Fruit fly (Drosophila melanogaster) whole organism, prepupa: ENCODE measurements around the gene Rb97D.

Experiments
- Blimp-1 ChIP-seq: fragments of 200-800 bp; sonication (Bioruptor generic); optimal IDR thresholded peaks from 3 replicates; lab custom pipeline; 2017; ENCODE audit warnings: missing biosample characterization, missing genetic modification characterization, mild to moderate bottlenecking, moderate library complexity, missing genetic modification reagents
- CG10631 ChIP-seq: fragments of 200-800 bp; sonication (Bioruptor generic); optimal IDR thresholded peaks from 2 replicates; lab custom pipeline; 2016; ENCODE audit warnings: missing biosample characterization, missing genetic modification characterization
- CG10669 ChIP-seq: fragments of 200-800 bp; sonication (Bioruptor generic); optimal IDR thresholded peaks from 3 replicates; lab custom pipeline; 2018; ENCODE audit warnings: missing biosample characterization, mild to moderate bottlenecking, missing genetic modification characterization, moderate library complexity
- CG11294 ChIP-seq: fragments of 200-800 bp; sonication (Bioruptor generic); IDR thresholded peaks from 2 replicates; pipeline ENCODE4 v1.3.6; 2022; ENCODE audit warnings: missing biosample characterization, missing genetic modification characterization
- CG11762 ChIP-seq: fragments of 200-800 bp; sonication (Bioruptor generic); optimal IDR thresholded peaks from 3 replicates; lab custom pipeline; 2016; ENCODE audit warnings: missing biosample characterization, missing genetic modification characterization; ENCODE audit not compliant: insufficient read depth
- CG11902 ChIP-seq: fragments of 200-800 bp; sonication (Bioruptor generic); optimal IDR thresholded peaks from 3 replicates; lab custom pipeline; 2016; ENCODE audit warnings: missing biosample characterization, missing genetic modification characterization
- CG15336 ChIP-seq: fragments of 200-800 bp; sonication (Bioruptor generic); IDR thresholded peaks from 2 replicates; pipeline ENCODE4 v1.3.6; 2022; ENCODE audit warnings: missing biosample characterization, missing genetic modification characterization
- CG1621 ChIP-seq: fragments of 200-800 bp; sonication (Bioruptor generic); optimal IDR thresholded peaks from 3 replicates; lab custom pipeline; 2018; ENCODE audit warnings: missing biosample characterization, mild to moderate bottlenecking, missing genetic modification characterization
- CG16779 ChIP-seq: fragments of 200-800 bp; sonication (Bioruptor generic); optimal IDR thresholded peaks from 3 replicates; lab custom pipeline; 2017; ENCODE audit warnings: missing biosample characterization, mild to moderate bottlenecking, missing genetic modification characterization
- CG3032 ChIP-seq: fragments of 200-800 bp; optimal IDR thresholded peaks from 2 replicates; lab custom pipeline; 2019; ENCODE audit warnings: missing biosample characterization, mild to moderate bottlenecking, missing genetic modification characterization, moderate library complexity
- CG32006 ChIP-seq: fragments of 200-800 bp; sonication (Bioruptor generic); optimal IDR thresholded peaks from 3 replicates; lab custom pipeline; 2017; ENCODE audit warnings: missing biosample characterization, mild to moderate bottlenecking, missing genetic modification characterization
- CG34406 ChIP-seq: fragments of 200-800 bp; sonication (Bioruptor generic); optimal IDR thresholded peaks from 3 replicates; lab custom pipeline; 2016; ENCODE audit warnings: missing biosample characterization, missing genetic modification characterization
- CG3919 ChIP-seq: fragments of 200-800 bp; sonication (Bioruptor generic); optimal IDR thresholded peaks from 3 replicates; lab custom pipeline; 2016; ENCODE audit warnings: missing biosample characterization, missing genetic modification characterization
- CG6163 ChIP-seq: fragments of 200-800 bp; sonication (Bioruptor generic); IDR thresholded peaks from 3 replicates; pipeline ENCODE4 v1.3.6; 2022; ENCODE audit warnings: missing biosample characterization, missing genetic modification characterization
- CG6276 ChIP-seq: fragments of 200-800 bp; sonication (Bioruptor generic); optimal IDR thresholded peaks from 2 replicates; lab custom pipeline; 2017; ENCODE audit warnings: missing biosample characterization, mild to moderate bottlenecking, missing genetic modification characterization
- CG6792 ChIP-seq: fragments of 200-800 bp; sonication (Bioruptor generic); optimal IDR thresholded peaks from 3 replicates; lab custom pipeline; 2016; ENCODE audit warnings: missing biosample characterization, missing genetic modification characterization
- CG7368 ChIP-seq: fragments of 200-800 bp; sonication (Bioruptor generic); optimal IDR thresholded peaks from 3 replicates; lab custom pipeline; 2016; ENCODE audit warnings: missing biosample characterization, missing genetic modification characterization
- CG8119 ChIP-seq: fragments of 200-800 bp; sonication (Bioruptor generic); IDR thresholded peaks from 3 replicates; pipeline ENCODE4 v1.3.6; 2022; ENCODE audit warnings: missing biosample characterization, missing genetic modification characterization
- CG8319 ChIP-seq: fragments of 200-800 bp; sonication (Bioruptor generic); optimal IDR thresholded peaks from 3 replicates; lab custom pipeline; 2016; ENCODE audit warnings: missing biosample characterization, missing genetic modification characterization
- CG8632 ChIP-seq: fragments of 200-800 bp; sonication (Bioruptor generic); optimal IDR thresholded peaks from 3 replicates; lab custom pipeline; 2016; ENCODE audit warnings: missing biosample characterization, missing genetic modification characterization
- Eip78C ChIP-seq: fragments of 200-800 bp; sonication (Bioruptor generic); peaks from one replicate; lab custom pipeline; 2016; ENCODE audit warnings: missing biosample characterization, missing genetic modification characterization
- Eip93F ChIP-seq: fragments of 200-800 bp; sonication (Bioruptor generic); optimal IDR thresholded peaks from 2 replicates; lab custom pipeline; 2016; ENCODE audit warnings: missing biosample characterization, mild to moderate bottlenecking, missing genetic modification characterization
- Ets21C ChIP-seq: fragments of 200-800 bp; sonication (Bioruptor generic); optimal IDR thresholded peaks from 3 replicates; lab custom pipeline; 2016; ENCODE audit warnings: missing biosample characterization, missing genetic modification characterization
- Ets96B ChIP-seq: fragments of 200-800 bp; optimal IDR thresholded peaks from 2 replicates; lab custom pipeline; 2019; ENCODE audit warnings: missing biosample characterization, mild to moderate bottlenecking, missing genetic modification characterization, moderate library complexity
- Gug ChIP-seq: fragments of 200-800 bp; sonication (Bioruptor generic); IDR thresholded peaks from 2 replicates; pipeline ENCODE4 v1.3.6; 2022; ENCODE audit warnings: missing biosample characterization, missing genetic modification characterization
- Hr38 ChIP-seq: sonication (Bioruptor generic); optimal IDR thresholded peaks from 2 replicates; lab custom pipeline; 2016; ENCODE audit warnings: missing biosample characterization, missing genetic modification characterization
- Hr4 ChIP-seq: fragments of 200-800 bp; sonication (Bioruptor generic); optimal IDR thresholded peaks from 3 replicates; lab custom pipeline; 2016; ENCODE audit warnings: missing biosample characterization, missing genetic modification characterization
- Lpt ChIP-seq: fragments of 200-800 bp; sonication (Bioruptor generic); optimal IDR thresholded peaks from 3 replicates; lab custom pipeline; 2016; ENCODE audit warnings: missing biosample characterization, missing genetic modification characterization
- Met ChIP-seq: fragments of 200-800 bp; sonication (Bioruptor generic); optimal IDR thresholded peaks from 3 replicates; lab custom pipeline; 2016; ENCODE audit warnings: missing biosample characterization, missing genetic modification characterization
- Smox ChIP-seq: fragments of 200-800 bp; sonication (Bioruptor generic); optimal IDR thresholded peaks from 3 replicates; lab custom pipeline; 2016; ENCODE audit warnings: missing biosample characterization, missing genetic modification characterization
- Sox102F ChIP-seq: fragments of 200-800 bp; sonication (Bioruptor generic); optimal IDR thresholded peaks from 2 replicates; lab custom pipeline; 2016; ENCODE audit warnings: missing biosample characterization, mild to moderate bottlenecking, missing genetic modification characterization
- Sox14 ChIP-seq: fragments of 200-800 bp; sonication (Bioruptor generic); optimal IDR thresholded peaks from 3 replicates; lab custom pipeline; 2016; ENCODE audit warnings: missing biosample characterization, missing genetic modification characterization
- Sox15 ChIP-seq: fragments of 200-800 bp; sonication (Bioruptor generic); optimal IDR thresholded peaks from 3 replicates; lab custom pipeline; 2016; ENCODE audit warnings: missing biosample characterization, missing genetic modification characterization
- achi ChIP-seq: fragments of 200-800 bp; sonication (Bioruptor generic); optimal IDR thresholded peaks from 3 replicates; lab custom pipeline; 2016; ENCODE audit warnings: missing biosample characterization, missing genetic modification characterization
- acj6 ChIP-seq: fragments of 200-800 bp; sonication (Bioruptor generic); optimal IDR thresholded peaks from 3 replicates; lab custom pipeline; 2016; ENCODE audit warnings: missing biosample characterization, missing genetic modification characterization
- cyc ChIP-seq: fragments of 200-800 bp; sonication (Bioruptor generic); optimal IDR thresholded peaks from 3 replicates; lab custom pipeline; 2016; ENCODE audit warnings: missing biosample characterization, missing genetic modification characterization
- dac ChIP-seq: fragments of 200-800 bp; sonication (Bioruptor generic); optimal IDR thresholded peaks from 2 replicates; lab custom pipeline; 2017; ENCODE audit warnings: missing biosample characterization, mild to moderate bottlenecking, missing genetic modification characterization
- eg ChIP-seq: fragments of 200-800 bp; sonication (Bioruptor generic); IDR thresholded peaks from 3 replicates; pipeline ENCODE4 v1.3.6; 2022; ENCODE audit warnings: missing biosample characterization, missing genetic modification characterization
- esn ChIP-seq: fragments of 200-800 bp; sonication (Bioruptor generic); optimal IDR thresholded peaks from 2 replicates; lab custom pipeline; 2016; ENCODE audit warnings: missing biosample characterization, mild to moderate bottlenecking, missing genetic modification characterization, moderate library complexity
- lz ChIP-seq: fragments of 200-800 bp; sonication (Bioruptor generic); optimal IDR thresholded peaks from 3 replicates; lab custom pipeline; 2016; ENCODE audit warnings: missing biosample characterization, missing genetic modification characterization
- net ChIP-seq: fragments of 200-800 bp; sonication (Bioruptor generic); optimal IDR thresholded peaks from 3 replicates; lab custom pipeline; 2016; ENCODE audit warnings: missing biosample characterization, missing genetic modification characterization
- pdm3 ChIP-seq: fragments of 200-800 bp; sonication (Bioruptor generic); optimal IDR thresholded peaks from 3 replicates; lab custom pipeline; 2016; ENCODE audit warnings: missing biosample characterization, missing genetic modification characterization
- ss ChIP-seq, 2 experiments: fragments of 200-800 bp; sonication (Bioruptor generic); optimal IDR thresholded peaks; 2 replicates in 1 of 2; 3 replicates in 1 of 2; lab custom pipeline; 2017 to 2018; ENCODE audit warnings: mild to moderate bottlenecking in 2 of 2, missing biosample characterization in 2 of 2, missing genetic modification characterization in 2 of 2, moderate library complexity in 1 of 2
- vri ChIP-seq: fragments of 200-800 bp; sonication (Bioruptor generic); optimal IDR thresholded peaks from 3 replicates; lab custom pipeline; 2016; ENCODE audit warnings: missing biosample characterization, mild to moderate bottlenecking, missing genetic modification characterization

Gene Rb97D

DNA sequence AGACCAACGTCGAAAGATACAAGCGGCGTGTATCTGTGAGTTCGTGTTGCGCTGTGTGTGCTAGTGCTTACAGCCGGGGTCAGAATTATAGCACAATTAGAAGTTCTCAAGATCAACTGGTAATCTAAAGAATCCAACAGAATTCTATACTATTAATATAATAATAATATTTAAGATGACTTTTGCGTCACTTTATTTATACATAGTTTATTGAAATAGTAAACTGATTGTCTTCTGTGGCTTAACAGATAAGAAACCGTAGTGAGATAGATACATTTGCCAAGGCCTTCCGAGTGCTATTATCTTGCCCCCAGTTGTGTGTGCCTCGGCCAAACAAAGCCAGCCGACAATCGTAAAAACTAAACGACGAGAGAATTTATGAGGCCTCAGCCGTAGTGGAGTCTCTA, 10.7 kb upstream of the Rb97D start (continued):
- peak; percentile 44 for TF ChIP-seq CG7368
- TF ChIP-seq vri (GFP tag; lab: Kevin White, UChicago) = peak; percentile 47
- no peak for TF ChIP-seq CG8319 (GFP tag; lab: Kevin White, UChicago)
- TF ChIP-seq Blimp-1 (GFP tag; lab: Kevin White, UChicago) = no peak
- TF ChIP-seq cyc = peak; percentile 5
- peak; percentile 88 for TF ChIP-seq CG8119 (GFP tag; lab: Robert Waterston, UW)
- TF ChIP-seq Hr38 = no peak
- peak; percentile 79 for TF ChIP-seq achi (GFP tag; lab: Kevin White, UChicago)
- TF ChIP-seq Ets96B (tag; lab: Kevin White, UChicago) = peak; percentile 87
- TF ChIP-seq CG3032 (tag; lab: Kevin White, UChicago) = peak; percentile 76
- peak; percentile 75 for TF ChIP-seq CG10669 (GFP tag; lab: Kevin White, UChicago)
- TF ChIP-seq pdm3 (GFP tag; lab: Kevin White, UChicago) = peak; percentile 56
- peak; percentile 64 for TF ChIP-seq CG6792 (GFP tag; lab: Kevin White, UChicago)
- TF ChIP-seq CG11902 (GFP tag; lab: Kevin White, UChicago) = peak; percentile 13
- TF ChIP-seq esn = peak; percentile 63
- TF ChIP-seq Eip93F = no peak

DNA sequence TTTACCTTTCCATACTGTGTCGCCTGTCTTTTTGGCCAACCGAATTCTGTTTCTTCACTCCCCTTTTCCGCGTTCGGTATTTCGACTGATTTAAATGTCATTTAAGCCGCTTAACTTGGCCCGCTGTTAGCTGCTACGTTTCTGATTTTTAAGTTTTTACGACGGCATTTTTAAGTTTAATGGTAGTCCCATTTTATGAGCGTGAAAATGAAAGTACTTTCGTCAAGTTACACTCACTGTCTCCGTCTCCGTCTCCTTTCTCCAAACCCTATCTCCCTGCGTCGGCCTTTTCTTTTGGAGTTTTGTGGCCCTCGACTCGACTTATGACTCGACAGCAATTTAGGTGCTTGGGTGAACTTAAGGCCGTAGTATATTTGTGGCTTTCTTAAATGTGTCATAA, 9.7 kb upstream of the Rb97D start:
- TF ChIP-seq Hr38 (no peak), eg (no peak), Ets21C (GFP tag; lab: Kevin White, UChicago) (no peak), Sox102F (GFP tag; lab: Kevin White, UChicago) (no peak), Blimp-1 (GFP tag; lab: Kevin White, UChicago) (peak; percentile 72), CG11762 (GFP tag; lab: Kevin White, UChicago) (no peak), CG10631 (GFP tag; lab: Kevin White, UChicago) (no peak)

DNA sequence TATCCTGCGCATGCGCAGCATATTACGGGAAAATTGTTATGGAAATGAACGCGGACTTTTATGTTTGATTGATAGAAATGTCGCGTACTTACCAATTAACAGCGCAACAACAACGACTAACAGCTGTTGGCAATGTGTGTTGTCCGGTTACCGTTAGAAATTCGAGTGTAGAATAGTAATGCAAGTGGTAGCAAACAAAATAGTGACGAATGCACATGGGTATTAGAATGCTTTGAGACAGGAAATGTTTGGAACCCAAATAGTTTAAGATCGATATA, 7.4 kb upstream of the Rb97D start:
- TF ChIP-seq ss (GFP tag; optimal IDR thresholded peaks at IDR 0.05; lab: Kevin White, UChicago) = no peak
- TF ChIP-seq lz (GFP tag; lab: Kevin White, UChicago) = no peak
- TF ChIP-seq acj6 (GFP tag; lab: Kevin White, UChicago) = no peak
- TF ChIP-seq Hr38 = no peak
- no peak for TF ChIP-seq CG1621 (tag; lab: Kevin White, UChicago)
- TF ChIP-seq Ets21C (GFP tag; lab: Kevin White, UChicago) = no peak
- no peak for TF ChIP-seq CG11294 (GFP tag; lab: Robert Waterston, UW)
- no peak for TF ChIP-seq CG7368

DNA sequence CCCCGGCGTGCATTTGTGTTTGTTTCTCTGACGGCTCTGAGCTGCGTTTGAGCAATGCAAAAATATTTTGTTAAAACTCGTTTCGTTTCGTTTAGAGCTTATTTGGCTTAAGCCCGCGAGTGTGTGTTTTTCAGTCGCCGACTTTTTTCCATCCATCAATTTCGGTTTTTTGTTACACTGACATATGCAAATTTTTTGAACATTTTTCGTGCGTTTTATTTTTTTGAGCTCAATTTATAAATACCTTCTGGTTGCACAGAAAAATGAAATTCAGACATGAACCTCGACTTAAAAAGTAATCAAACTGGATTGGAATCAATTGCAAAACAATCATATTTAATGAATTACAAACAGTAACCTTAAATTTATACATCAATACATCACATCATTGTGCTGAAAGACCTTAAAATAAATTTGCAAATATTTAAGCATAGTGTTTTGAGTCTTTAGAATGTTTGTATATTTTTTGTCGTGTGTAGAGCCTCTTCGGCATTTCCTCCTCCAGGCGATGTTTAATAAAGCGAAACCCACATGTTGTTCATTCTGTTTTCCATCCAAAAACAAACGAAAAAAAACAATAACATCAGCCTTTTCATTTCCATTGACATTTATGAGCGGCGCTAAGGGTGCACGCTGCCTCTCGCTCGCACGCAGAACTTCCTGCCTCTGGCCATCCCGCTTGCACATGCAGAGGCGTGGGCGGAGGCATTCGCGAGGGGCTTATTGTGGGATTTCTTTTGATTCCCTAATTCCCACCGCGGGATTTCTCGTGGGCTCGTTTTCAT, 6.9 kb upstream of the Rb97D start:
- TF ChIP-seq CG11762 (GFP tag; lab: Kevin White, UChicago) (no peak), Hr4 (GFP tag; lab: Kevin White, UChicago) (no peak), CG15336 (no peak), Sox102F (GFP tag; lab: Kevin White, UChicago) (peak; percentile 44), CG32006 (GFP tag; lab: Kevin White, UChicago) (peak; percentile 8), dac (GFP tag; lab: Kevin White, UChicago) (no peak), CG34406 (GFP tag; lab: Kevin White, UChicago) (no peak), CG8632 (GFP tag; lab: Kevin White, UChicago) (no peak), achi (GFP tag; lab: Kevin White, UChicago) (no peak), CG6276 (GFP tag; lab: Kevin White, UChicago) (no peak), net (GFP tag; lab: Kevin White, UChicago) (no peak), Met (GFP tag; lab: Kevin White, UChicago) (peak; percentile 44), CG3032 (tag; lab: Kevin White, UChicago) (no peak), Eip78C (peak; percentile 84), Lpt (GFP tag; lab: Kevin White, UChicago) (no peak), CG8319 (GFP tag; lab: Kevin White, UChicago) (no peak), CG1621 (tag; lab: Kevin White, UChicago) (no peak), eg (no peak), ss (GFP tag; optimal IDR thresholded peaks at IDR 0.05; lab: Kevin White, UChicago) (no peak), Sox14 (GFP tag; lab: Kevin White, UChicago) (no peak), Sox15 (GFP tag; lab: Kevin White, UChicago) (no peak), CG6163 (no peak), Smox (GFP tag; lab: Kevin White, UChicago) (peak; percentile 21), CG7368 (no peak), Ets96B (tag; lab: Kevin White, UChicago) (no peak), Blimp-1 (GFP tag; lab: Kevin White, UChicago) (no peak), CG16779 (tag; lab: Kevin White, UChicago) (no peak), CG3919 (GFP tag; lab: Kevin White, UChicago) (peak; percentile 22), lz (GFP tag; lab: Kevin White, UChicago) (no peak), Gug (no peak), pdm3 (GFP tag; lab: Kevin White, UChicago) (no peak), CG10631 (GFP tag; lab: Kevin White, UChicago) (no peak)
